Fruit fly (Drosophila melanogaster) whole organism, embryonic: ENCODE results near the gene CG6733.
A peak's percentile ranks its signal among the peaks of the same experiment; 100 is the strongest.

Experiments used
- CG10431 ChIP-seq: fragments of 200-800 bp; sonication (Bioruptor generic); optimal IDR thresholded peaks from 3 replicates; lab custom pipeline; 2018; ENCODE audit warnings: missing biosample characterization, mild to moderate bottlenecking, missing genetic modification characterization
- CG10543 ChIP-seq: fragments of 200-800 bp; sonication (Bioruptor generic); optimal IDR thresholded peaks from 3 replicates; lab custom pipeline; 2017; ENCODE audit warnings: missing biosample characterization, mild to moderate bottlenecking, missing genetic modification characterization, moderate library complexity
- CG10565 ChIP-seq: fragments of 200-800 bp; sonication (Bioruptor generic); optimal IDR thresholded peaks from 3 replicates; lab custom pipeline; 2016; ENCODE audit warnings: missing biosample characterization, mild to moderate bottlenecking, missing genetic modification characterization
- CG13296 ChIP-seq: fragments of 200-800 bp; sonication (Bioruptor generic); optimal IDR thresholded peaks from 3 replicates; lab custom pipeline; 2018; ENCODE audit warnings: missing biosample characterization, mild to moderate bottlenecking, missing genetic modification characterization
- CG15514 ChIP-seq: fragments of 200-800 bp; sonication (Bioruptor generic); optimal IDR thresholded peaks from 3 replicates; lab custom pipeline; 2017; ENCODE audit warnings: missing biosample characterization, missing genetic modification characterization, mild to moderate bottlenecking, moderate library complexity, missing genetic modification reagents
- CG15696 ChIP-seq: fragments of 200-800 bp; sonication (Bioruptor generic); optimal IDR thresholded peaks from 2 replicates; lab custom pipeline; 2019; ENCODE audit warnings: missing biosample characterization, mild to moderate bottlenecking, missing genetic modification characterization, moderate library complexity
- CG1602 ChIP-seq: fragments of 200-800 bp; sonication (Bioruptor generic); optimal IDR thresholded peaks from 3 replicates; lab custom pipeline; 2016; ENCODE audit warnings: missing biosample characterization, missing genetic modification characterization
- CG1603 ChIP-seq: fragments of 200-800 bp; sonication (Bioruptor generic); optimal IDR thresholded peaks from 2 replicates; lab custom pipeline; 2019; ENCODE audit warnings: missing biosample characterization, mild to moderate bottlenecking, missing genetic modification characterization, moderate library complexity
- CG17328 ChIP-seq: fragments of 200-800 bp; sonication (Bioruptor generic); IDR thresholded peaks from 2 replicates; pipeline ENCODE4 v1.3.6; 2022; ENCODE audit warnings: missing biosample characterization, missing genetic modification characterization
- CG17359 ChIP-seq: fragments of 200-800 bp; sonication (Bioruptor generic); optimal IDR thresholded peaks from 3 replicates; lab custom pipeline; 2018; ENCODE audit warnings: missing biosample characterization, mild to moderate bottlenecking, missing genetic modification characterization, moderate library complexity
- CG1792 ChIP-seq: fragments of 200-800 bp; sonication (Bioruptor generic); optimal IDR thresholded peaks from 2 replicates; lab custom pipeline; 2016; ENCODE audit warnings: missing biosample characterization, missing genetic modification characterization
- CG2129 ChIP-seq: fragments of 200-800 bp; sonication (Bioruptor generic); IDR thresholded peaks from 2 replicates; pipeline ENCODE4 v1.3.6; 2022; ENCODE audit warnings: missing biosample characterization, missing genetic modification characterization; ENCODE audit not compliant: partially characterized antibody
- CG33213 ChIP-seq: fragments of 200-800 bp; sonication (Bioruptor generic); optimal IDR thresholded peaks from 3 replicates; lab custom pipeline; 2016; ENCODE audit warnings: missing biosample characterization, missing genetic modification characterization
- CG3726 ChIP-seq: fragments of 200-800 bp; sonication (Bioruptor generic); IDR thresholded peaks from 3 replicates; pipeline ENCODE4, ENCODE4 v1.3.6; 2022; ENCODE audit warnings: missing biosample characterization, missing genetic modification characterization
- CG4360 ChIP-seq: fragments of 200-800 bp; sonication (Bioruptor generic); IDR thresholded peaks from 2 replicates; pipeline ENCODE4 v1.3.6; 2022; ENCODE audit warnings: missing biosample characterization, missing genetic modification characterization
- CG4404 ChIP-seq: fragments of 200-800 bp; sonication (Bioruptor generic); IDR thresholded peaks from 2 replicates; pipeline ENCODE4 v1.3.6; 2022; ENCODE audit warnings: missing biosample characterization, missing genetic modification characterization
- CG4424 ChIP-seq: fragments of 200-800 bp; sonication (Bioruptor generic); optimal IDR thresholded peaks from 3 replicates; lab custom pipeline; 2016; ENCODE audit warnings: missing biosample characterization, missing genetic modification characterization
- CG5180 ChIP-seq: fragments of 200-800 bp; sonication (Bioruptor generic); optimal IDR thresholded peaks from 3 replicates; lab custom pipeline; 2017; ENCODE audit warnings: missing biosample characterization, missing genetic modification characterization, mild to moderate bottlenecking, moderate library complexity, missing genetic modification reagents
- CTCF ChIP-seq: fragments of 200-800 bp; sonication (Bioruptor generic); optimal IDR thresholded peaks from 2 replicates; lab custom pipeline; 2017; ENCODE audit warnings: missing biosample characterization, mild to moderate bottlenecking, missing genetic modification characterization, moderate library complexity
- Camta ChIP-seq: fragments of 200-800 bp; sonication (Bioruptor generic); optimal IDR thresholded peaks from 2 replicates; lab custom pipeline; 2016; ENCODE audit warnings: missing biosample characterization, missing genetic modification characterization
- Dbx ChIP-seq: fragments of 200-800 bp; sonication (Bioruptor generic); IDR thresholded peaks from 3 replicates; pipeline ENCODE4 v1.3.6; 2022; ENCODE audit warnings: missing biosample characterization, missing genetic modification characterization
- E2f2 ChIP-seq: fragments of 200-800 bp; sonication (Bioruptor generic); IDR thresholded peaks from 2 replicates; pipeline ENCODE4 v1.3.6; 2022; ENCODE audit warnings: missing biosample characterization, missing genetic modification characterization
- HHEX ChIP-seq: fragments of 200-800 bp; sonication (Bioruptor generic); optimal IDR thresholded peaks from 3 replicates; lab custom pipeline; 2017; ENCODE audit warnings: missing biosample characterization, mild to moderate bottlenecking, missing genetic modification characterization, missing genetic modification reagents
- MBD-R2 ChIP-seq: fragments of 200-800 bp; sonication (Bioruptor generic); IDR thresholded peaks from 2 replicates; pipeline ENCODE4 v1.3.6; 2022; ENCODE audit warnings: missing biosample characterization, missing genetic modification characterization
- Mes4 ChIP-seq: fragments of 200-800 bp; sonication (Bioruptor generic); optimal IDR thresholded peaks from 2 replicates; lab custom pipeline; 2016; ENCODE audit warnings: missing biosample characterization, missing genetic modification characterization
- Myb ChIP-seq: fragments of 200-800 bp; sonication (Bioruptor generic); optimal IDR thresholded peaks from 2 replicates; lab custom pipeline; 2016; ENCODE audit warnings: missing biosample characterization, missing genetic modification characterization
- Stat92E ChIP-seq, 3 experiments: fragments of >200 bp in 2 of 3; fragments of 200-800 bp in 1 of 3; sonication (Bioruptor generic) in 1 of 3; optimal IDR thresholded peaks; 2 replicates each; lab custom pipeline; 2017 to 2019; ENCODE audit warnings: missing biosample characterization in 3 of 3, missing genetic modification characterization in 3 of 3, mild to moderate bottlenecking in 1 of 3, moderate library complexity in 1 of 3
- Trl ChIP-seq, 3 experiments: fragments of >200 bp in 2 of 3; fragments of 200-800 bp in 1 of 3; sonication (Bioruptor generic) in 1 of 3; optimal IDR thresholded peaks; 2 replicates in 1 of 3; 3 replicates in 2 of 3; lab custom pipeline; 2016 to 2017; ENCODE audit warnings: missing biosample characterization in 1 of 3, missing genetic modification characterization in 1 of 3
- ab ChIP-seq: fragments of 200-800 bp; sonication (Bioruptor generic); optimal IDR thresholded peaks from 2 replicates; lab custom pipeline; 2016; ENCODE audit warnings: missing biosample characterization, missing genetic modification characterization
- aop ChIP-seq: fragments of 200-800 bp; sonication (Bioruptor generic); IDR thresholded peaks from 2 replicates; pipeline ENCODE4 v1.3.6; 2022; ENCODE audit warnings: missing biosample characterization, missing genetic modification characterization
- bigmax ChIP-seq: fragments of 200-800 bp; sonication (Bioruptor generic); optimal IDR thresholded peaks from 2 replicates; lab custom pipeline; 2018; ENCODE audit warnings: missing biosample characterization, mild to moderate bottlenecking, missing genetic modification characterization
- br ChIP-seq: fragments of >200 bp; optimal IDR thresholded peaks from 2 replicates; lab custom pipeline; 2017
- chinmo ChIP-seq: fragments of 200-800 bp; sonication (Bioruptor generic); IDR thresholded peaks from 4 replicates; pipeline ENCODE4 v1.3.6; 2022; ENCODE audit warnings: missing biosample characterization, missing genetic modification characterization; ENCODE audit not compliant: partially characterized antibody
- chm ChIP-seq: fragments of 200-800 bp; sonication (Bioruptor generic); IDR thresholded peaks from 2 replicates; pipeline ENCODE4 v1.3.6; 2022; ENCODE audit warnings: missing biosample characterization, missing genetic modification characterization
- crc ChIP-seq: fragments of 200-800 bp; sonication (Bioruptor generic); optimal IDR thresholded peaks from 2 replicates; lab custom pipeline; 2016; ENCODE audit warnings: missing biosample characterization, missing genetic modification characterization
- disco-r ChIP-seq: fragments of 200-800 bp; sonication (Bioruptor generic); optimal IDR thresholded peaks from 2 replicates; lab custom pipeline; 2016; ENCODE audit warnings: missing biosample characterization, missing genetic modification characterization
- dmrt99B ChIP-seq: fragments of 200-800 bp; sonication (Bioruptor generic); optimal IDR thresholded peaks from 2 replicates; lab custom pipeline; 2018; ENCODE audit warnings: missing biosample characterization, mild to moderate bottlenecking, missing genetic modification characterization, moderate library complexity
- dpn ChIP-seq, 2 experiments: fragments of 200-800 bp; sonication (Bioruptor generic); optimal IDR thresholded peaks; 3 replicates each; lab custom pipeline; 2016; ENCODE audit warnings: missing biosample characterization in 2 of 2, missing genetic modification characterization in 2 of 2
- en ChIP-seq: fragments of 200-800 bp; sonication (Bioruptor generic); optimal IDR thresholded peaks from 2 replicates; lab custom pipeline; 2016; ENCODE audit warnings: missing biosample characterization, missing genetic modification characterization
- fru ChIP-seq: fragments of >200 bp; optimal IDR thresholded peaks from 2 replicates; lab custom pipeline; 2017
- kay ChIP-seq: fragments of 200-800 bp; sonication (Bioruptor generic); optimal IDR thresholded peaks from 2 replicates; lab custom pipeline; 2016; ENCODE audit warnings: missing biosample characterization, missing genetic modification characterization
- kni ChIP-seq: fragments of 200-800 bp; sonication (Bioruptor generic); optimal IDR thresholded peaks from 3 replicates; lab custom pipeline; 2017; ENCODE audit warnings: mild to moderate bottlenecking, missing biosample characterization, missing genetic modification reagents, missing genetic modification characterization
- mirr ChIP-seq: fragments of 200-800 bp; sonication (Bioruptor generic); optimal IDR thresholded peaks from 3 replicates; lab custom pipeline; 2018; ENCODE audit warnings: missing biosample characterization, mild to moderate bottlenecking, missing genetic modification characterization
- oc ChIP-seq: fragments of 200-800 bp; sonication (Bioruptor generic); optimal IDR thresholded peaks from 2 replicates; lab custom pipeline; 2018; ENCODE audit warnings: missing biosample characterization, mild to moderate bottlenecking, missing genetic modification characterization, moderate library complexity
- odd ChIP-seq: fragments of 200-800 bp; sonication (Bioruptor generic); optimal IDR thresholded peaks from 2 replicates; lab custom pipeline; 2017; ENCODE audit warnings: missing biosample characterization, mild to moderate bottlenecking, missing genetic modification characterization
- pan ChIP-seq, 4 experiments: fragments of >200 bp in 3 of 4; fragments of 200-800 bp in 1 of 4; sonication (Bioruptor generic) in 1 of 4; optimal IDR thresholded peaks in 3 of 4; IDR thresholded peaks in 1 of 4; 2 replicates each; pipeline versions ENCODE4 v1.3.6 to Lab custom; 2017 to 2022; ENCODE audit warnings: missing biosample characterization in 2 of 4, missing genetic modification characterization in 2 of 4, mixed read lengths in 1 of 4
- run ChIP-seq: fragments of 200-800 bp; sonication (Bioruptor generic); optimal IDR thresholded peaks from 3 replicates; lab custom pipeline; 2018; ENCODE audit warnings: missing biosample characterization, mild to moderate bottlenecking, missing genetic modification characterization
- schlank ChIP-seq: fragments of 200-800 bp; sonication (Bioruptor generic); optimal IDR thresholded peaks from 2 replicates; lab custom pipeline; 2018; ENCODE audit warnings: missing biosample characterization, mild to moderate bottlenecking, missing genetic modification characterization
- shn ChIP-seq: fragments of 200-800 bp; sonication (Bioruptor generic); optimal IDR thresholded peaks from 3 replicates; lab custom pipeline; 2016; ENCODE audit warnings: missing biosample characterization, missing genetic modification characterization
- tna ChIP-seq: fragments of 200-800 bp; sonication (Bioruptor generic); IDR thresholded peaks from 2 replicates; pipeline ENCODE4 v1.3.6; 2022; ENCODE audit warnings: missing biosample characterization, missing genetic modification characterization; ENCODE audit not compliant: partially characterized antibody
- vfl ChIP-seq: fragments of 200-800 bp; sonication (Bioruptor generic); optimal IDR thresholded peaks from 2 replicates; lab custom pipeline; 2016; ENCODE audit warnings: missing biosample characterization, missing genetic modification characterization
- z ChIP-seq: fragments of 200-800 bp; sonication (Bioruptor generic); IDR thresholded peaks from 3 replicates; pipeline ENCODE4 v1.3.6; 2022; ENCODE audit warnings: missing biosample characterization, missing genetic modification characterization

CG6733 gene

dm6 chr3R:23134690-23135089, 37.2 kb downstream of the CG6733 start (continued):
- no peak for TF ChIP-seq oc (tag; lab: Kevin White, UChicago)
- TF ChIP-seq CG17328 (GFP tag; lab: Robert Waterston, UW): no peak
- no peak for TF ChIP-seq CG1792
- TF ChIP-seq schlank (tag; lab: Kevin White, UChicago): no peak
- TF ChIP-seq Trl (optimal IDR thresholded peaks at IDR 0.05; lab: Kevin White, UChicago): no peak
- TF ChIP-seq Trl (GFP tag; optimal IDR thresholded peaks at IDR 0.05; lab: Kevin White, UChicago): no peak
- TF ChIP-seq Mes4 (GFP tag; lab: Kevin White, UChicago): no peak
- peak; percentile 60 for TF ChIP-seq CG15696 (tag; lab: Kevin White, UChicago)
- TF ChIP-seq aop (GFP tag; lab: Robert Waterston, UW): no peak
- no peak for TF ChIP-seq bigmax (GFP tag; lab: Kevin White, UChicago)
- TF ChIP-seq z (GFP tag; lab: Robert Waterston, UW): 0 out of 3 replicates have a peak, but pooled peaks have one; percentile 21
- TF ChIP-seq CG10565 (GFP tag; lab: Kevin White, UChicago): no peak
- TF ChIP-seq fru: no peak
- no peak for TF ChIP-seq CG4404 (GFP tag; lab: Robert Waterston, UW)
- TF ChIP-seq kay (GFP tag; lab: Kevin White, UChicago): no peak
- no peak for TF ChIP-seq CG15514 (GFP tag; lab: Kevin White, UChicago)
- peak; percentile 83 for TF ChIP-seq kni (GFP tag; lab: Kevin White, UChicago)
- TF ChIP-seq Stat92E (GFP tag; optimal IDR thresholded peaks at IDR 0.05; lab: Kevin White, UChicago): no peak
- TF ChIP-seq CG10431 (GFP tag; lab: Kevin White, UChicago): no peak
- TF ChIP-seq CG5180 (GFP tag; lab: Kevin White, UChicago): peak; percentile 34
- no peak for TF ChIP-seq dpn (GFP tag; optimal IDR thresholded peaks at IDR 0.05; lab: Kevin White, UChicago)
- TF ChIP-seq br (lab: Kevin White, UChicago): no peak
- TF ChIP-seq chm (GFP tag; lab: Robert Waterston, UW): no peak
- TF ChIP-seq chinmo (GFP tag; lab: Robert Waterston, UW): no peak
- TF ChIP-seq MBD-R2: no peak
- TF ChIP-seq Dbx (GFP tag; lab: Robert Waterston, UW): no peak
- no peak for TF ChIP-seq CG3726 (GFP tag; lab: Robert Waterston, UW)
- peak; percentile 16 for TF ChIP-seq CG17359 (tag; lab: Kevin White, UChicago)
- TF ChIP-seq CG13296 (GFP tag; lab: Kevin White, UChicago): no peak
- no peak for TF ChIP-seq Camta (GFP tag; lab: Kevin White, UChicago)
- no peak for TF ChIP-seq shn
- TF ChIP-seq odd (GFP tag; lab: Kevin White, UChicago): peak; percentile 2
- no peak for TF ChIP-seq Myb (GFP tag; lab: Kevin White, UChicago)
- TF ChIP-seq CG1602 (GFP tag; lab: Kevin White, UChicago): no peak
- TF ChIP-seq CG4360 (GFP tag; lab: Robert Waterston, UW): no peak
- TF ChIP-seq CG10543 (GFP tag; lab: Kevin White, UChicago): peak; percentile 20
- TF ChIP-seq vfl (GFP tag; lab: Kevin White, UChicago): no peak
- no peak for TF ChIP-seq E2f2 (GFP tag; lab: Robert Waterston, UW)
- peak; percentile 3 for TF ChIP-seq dmrt99B (tag; lab: Kevin White, UChicago)
- no peak for TF ChIP-seq run (tag; lab: Kevin White, UChicago)
- TF ChIP-seq tna: no peak
- TF ChIP-seq CG4424 (GFP tag; lab: Kevin White, UChicago): no peak
- no peak for TF ChIP-seq disco-r (GFP tag; lab: Kevin White, UChicago)
- TF ChIP-seq en (GFP tag; lab: Kevin White, UChicago): no peak
- TF ChIP-seq CTCF (GFP tag; lab: Kevin White, UChicago): no peak
- TF ChIP-seq crc (GFP tag; lab: Kevin White, UChicago): no peak
- peak; percentile 31 for TF ChIP-seq CG1603 (tag; lab: Kevin White, UChicago)
- no peak for TF ChIP-seq mirr (GFP tag; lab: Kevin White, UChicago)
- no peak for TF ChIP-seq CG2129 (GFP tag; lab: Robert Waterston, UW)
- no peak for TF ChIP-seq CG33213 (GFP tag; lab: Kevin White, UChicago)
- TF ChIP-seq ab (GFP tag; lab: Kevin White, UChicago): no peak
- no peak for TF ChIP-seq pan (optimal IDR thresholded peaks at IDR 0.05; lab: Kevin White, UChicago)
- TF ChIP-seq pan (GFP tag; optimal IDR thresholded peaks at IDR 0.05 in 1 of 2, IDR thresholded peaks at IDR 0.05 in 1 of 2): peak in 1 of 2 experiments; percentile 9
- TF ChIP-seq HHEX: peak; percentile 1
